Fruit fly (Drosophila melanogaster) Kc167 (cell line): ENCODE results near the gene CG6893.

ENCODE experiments used
- Myc ChIP-seq: fragments of >200 bp; optimal IDR thresholded peaks from 2 replicates; lab custom pipeline; 2017; ENCODE audit warnings: missing external identifiers
- Sin3A ChIP-seq: fragments of >200 bp; optimal IDR thresholded peaks from 2 replicates; lab custom pipeline; 2018; ENCODE audit warnings: missing external identifiers
- h ChIP-seq: fragments of >200 bp; optimal IDR thresholded peaks from 3 replicates; lab custom pipeline; 2018; ENCODE audit warnings: missing external identifiers
- insv ChIP-seq: fragments of >200 bp; optimal IDR thresholded peaks from 3 replicates; lab custom pipeline; 2018; ENCODE audit warnings: missing external identifiers
- psq ChIP-seq: fragments of >200 bp; optimal IDR thresholded peaks from 2 replicates; lab custom pipeline; 2017; ENCODE audit warnings: missing external identifiers
- ttk ChIP-seq: sonication (Bioruptor generic); optimal IDR thresholded peaks from 2 replicates; lab custom pipeline; 2017; ENCODE audit warnings: missing external identifiers

DNA sequence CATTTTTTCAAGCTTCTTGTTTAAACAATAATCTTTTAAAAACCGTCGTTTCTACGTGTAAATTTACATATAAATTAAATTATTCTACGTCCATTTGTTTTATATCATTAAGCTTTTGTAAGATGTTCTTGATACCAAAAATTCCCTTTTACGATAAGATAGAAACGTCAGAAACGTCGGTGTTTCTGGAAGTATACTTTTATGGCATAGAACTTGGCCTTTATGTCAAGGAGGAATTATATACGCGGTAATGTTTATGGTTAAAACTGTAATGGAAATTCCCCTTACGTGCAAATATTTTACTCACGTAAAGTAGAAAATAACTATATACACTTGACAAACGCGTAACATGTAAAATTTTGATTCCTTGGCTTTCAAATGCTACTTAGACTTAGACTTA, 49.7 kb downstream of the CG6893 start:
- TF ChIP-seq Sin3A (lab: Kevin White, UChicago) (no peak), Myc (no peak), h (lab: Kevin White, UChicago) (no peak), psq (lab: Kevin White, UChicago) (no peak), insv (no peak), ttk (no peak)
